Worm (Caenorhabditis elegans) whole organism, young adult: Measurements from ENCODE around the gene srd-21.

Experiments used
- D2030.7 ChIP-seq: fragments of 200-800 bp; sonication (Bioruptor generic); IDR thresholded peaks from 2 replicates; pipeline ENCODE4 v1.3.6; 2022; ENCODE audit warnings: missing genetic modification reagents, missing genetic modification characterization, missing compliant biosample characterization
- F10E7.11 ChIP-seq: sonication (generic microtip); optimal IDR thresholded peaks from 2 replicates; lab custom pipeline; 2017; ENCODE audit warnings: mild to moderate bottlenecking, missing genetic modification characterization, moderate library complexity, missing compliant biosample characterization
- F22D6.2 ChIP-seq: sonication (generic microtip); optimal IDR thresholded peaks from 2 replicates; lab custom pipeline; 2016; ENCODE audit warnings: mild to moderate bottlenecking, missing genetic modification characterization, missing compliant biosample characterization
- F23B12.7 ChIP-seq: sonication (generic microtip); optimal IDR thresholded peaks from 2 replicates; lab custom pipeline; 2017; ENCODE audit warnings: missing genetic modification characterization, mild to moderate bottlenecking, missing compliant biosample characterization, antibody characterized with exemption, moderate library complexity; ENCODE audit not compliant: insufficient read depth
- F52B5.7 ChIP-seq: sonication (generic microtip); optimal IDR thresholded peaks from 2 replicates; lab custom pipeline; 2016; ENCODE audit warnings: mild to moderate bottlenecking, missing genetic modification characterization, missing compliant biosample characterization
- K11D2.4 ChIP-seq: fragments of 200-800 bp; sonication (Bioruptor generic); IDR thresholded peaks from 2 replicates; pipeline ENCODE4 v1.3.6; 2022; ENCODE audit warnings: missing genetic modification reagents, missing genetic modification characterization, missing compliant biosample characterization
- T26A5.8 ChIP-seq: sonication (generic microtip); optimal IDR thresholded peaks from 2 replicates; lab custom pipeline; 2016; ENCODE audit warnings: missing genetic modification characterization, missing compliant biosample characterization
- Y53G8AR.9 ChIP-seq: fragments of 200-800 bp; sonication (Bioruptor generic); conservative IDR thresholded peaks from 2 replicates; pipeline ENCODE4 v1.3.6; 2022; ENCODE audit warnings: missing genetic modification reagents, missing genetic modification characterization, missing compliant biosample characterization
- Y56A3A.18 ChIP-seq: fragments of 200-800 bp; sonication (Bioruptor generic); IDR thresholded peaks from 2 replicates; pipeline ENCODE4 v1.3.6; 2022; ENCODE audit warnings: missing genetic modification reagents, missing genetic modification characterization, missing compliant biosample characterization
- Y79H2A.3 ChIP-seq: fragments of 200-800 bp; sonication (Bioruptor generic); conservative IDR thresholded peaks from 2 replicates; pipeline ENCODE4 v1.3.6; 2022; ENCODE audit warnings: missing genetic modification reagents, missing genetic modification characterization, missing compliant biosample characterization
- aptf-3 ChIP-seq: fragments of 200-800 bp; sonication (Bioruptor generic); IDR thresholded peaks from 2 replicates; pipeline ENCODE4 v1.3.6; 2022; ENCODE audit warnings: missing genetic modification characterization, missing compliant biosample characterization
- atf-7 ChIP-seq: sonication (generic microtip); optimal IDR thresholded peaks from 2 replicates; lab custom pipeline; 2017; ENCODE audit warnings: mild to moderate bottlenecking, missing genetic modification characterization, missing compliant biosample characterization
- attf-5 ChIP-seq: fragments of 200-800 bp; sonication (Bioruptor generic); optimal IDR thresholded peaks from 2 replicates; lab custom pipeline; 2018; ENCODE audit warnings: mild to moderate bottlenecking, missing genetic modification characterization, missing compliant biosample characterization
- attf-6 ChIP-seq: fragments of 200-800 bp; sonication (Bioruptor generic); IDR thresholded peaks from 2 replicates; pipeline ENCODE4 v1.3.6; 2022; ENCODE audit warnings: missing genetic modification reagents, missing genetic modification characterization, missing compliant biosample characterization
- bed-1 ChIP-seq: fragments of 200-800 bp; sonication (Bioruptor generic); IDR thresholded peaks from 2 replicates; pipeline ENCODE4 v1.3.6; 2022; ENCODE audit warnings: missing genetic modification reagents, missing genetic modification characterization, missing compliant biosample characterization
- bed-2 ChIP-seq: fragments of 200-800 bp; sonication (Bioruptor generic); IDR thresholded peaks from 2 replicates; pipeline ENCODE4 v1.3.6; 2022; ENCODE audit warnings: missing genetic modification reagents, missing genetic modification characterization, missing compliant biosample characterization
- ccch-3 ChIP-seq: fragments of 200-800 bp; sonication (Bioruptor generic); optimal IDR thresholded peaks from 2 replicates; lab custom pipeline; 2018; ENCODE audit warnings: mild to moderate bottlenecking, missing genetic modification characterization, missing compliant biosample characterization
- cebp-1 ChIP-seq, 2 experiments: fragments of 200-800 bp in 1 of 2; sonication (Bioruptor generic) in 1 of 2; sonication (generic microtip) in 1 of 2; IDR thresholded peaks in 1 of 2; optimal IDR thresholded peaks in 1 of 2; 2 replicates each; pipeline versions ENCODE4 v1.3.6 to Lab custom; 2017 to 2022; ENCODE audit warnings: missing compliant biosample characterization in 2 of 2, missing genetic modification characterization in 2 of 2, mild to moderate bottlenecking in 1 of 2, missing genetic modification reagents in 1 of 2, moderate library complexity in 1 of 2
- ceh-100 ChIP-seq: fragments of 200-800 bp; sonication (Bioruptor generic); IDR thresholded peaks from 2 replicates; pipeline ENCODE4 v1.3.6; 2022; ENCODE audit warnings: missing genetic modification reagents, missing genetic modification characterization, missing compliant biosample characterization
- ceh-27 ChIP-seq: fragments of 200-800 bp; sonication (Bioruptor generic); optimal IDR thresholded peaks from 2 replicates; lab custom pipeline; 2018; ENCODE audit warnings: mild to moderate bottlenecking, missing genetic modification characterization, moderate library complexity, missing compliant biosample characterization
- ceh-58 ChIP-seq: fragments of 200-800 bp; sonication (Bioruptor generic); IDR thresholded peaks from 2 replicates; pipeline ENCODE4 v1.3.6; 2022; ENCODE audit warnings: missing genetic modification characterization, missing compliant biosample characterization
- dpff-1 ChIP-seq: sonication (generic microtip); optimal IDR thresholded peaks from 2 replicates; lab custom pipeline; 2017; ENCODE audit warnings: mild to moderate bottlenecking, missing genetic modification characterization, missing compliant biosample characterization
- egl-18 ChIP-seq: fragments of 200-800 bp; sonication (Bioruptor generic); IDR thresholded peaks from 2 replicates; pipeline ENCODE4 v1.3.6; 2022; ENCODE audit warnings: missing genetic modification reagents, missing genetic modification characterization, missing compliant biosample characterization
- egl-44 ChIP-seq: fragments of 200-800 bp; sonication (Bioruptor generic); IDR thresholded peaks from 2 replicates; pipeline ENCODE4 v1.3.6; 2022; ENCODE audit warnings: missing genetic modification reagents, missing genetic modification characterization, missing compliant biosample characterization
- him-1 ChIP-seq: sonication (generic microtip); optimal IDR thresholded peaks from 2 replicates; lab custom pipeline; 2016; ENCODE audit warnings: missing genotype, missing genetic modification reagents, missing genetic modification characterization, missing compliant biosample characterization
- hmg-20 ChIP-seq: fragments of 200-800 bp; sonication (Bioruptor generic); IDR thresholded peaks from 2 replicates; pipeline ENCODE4 v1.3.6; 2022; ENCODE audit warnings: missing genetic modification reagents, missing genetic modification characterization, missing compliant biosample characterization
- hsf-1 ChIP-seq: fragments of 200-800 bp; sonication (Bioruptor generic); IDR thresholded peaks from 2 replicates; pipeline ENCODE4 v1.3.6; 2022; ENCODE audit warnings: missing genetic modification reagents, missing genetic modification characterization, missing compliant biosample characterization
- lin-35 ChIP-seq, 3 experiments: fragments of 150-350 bp in 2 of 3; sonication (generic microtip) in 1 of 3; optimal IDR thresholded peaks; 2 replicates each; lab custom pipeline; 2014 to 2018; ENCODE audit warnings: missing biosample characterization in 3 of 3, missing genetic modification characterization in 3 of 3, missing genetic modification reagents in 3 of 3
- lsl-1 ChIP-seq: fragments of 200-800 bp; sonication (Bioruptor generic); optimal IDR thresholded peaks from 2 replicates; lab custom pipeline; 2018; ENCODE audit warnings: mild to moderate bottlenecking, missing genetic modification characterization, moderate library complexity, missing compliant biosample characterization
- lsy-27 ChIP-seq: sonication (generic microtip); optimal IDR thresholded peaks from 2 replicates; lab custom pipeline; 2017; ENCODE audit warnings: missing genetic modification characterization, mild to moderate bottlenecking, missing compliant biosample characterization, antibody characterized with exemption, missing genotype, borderline replicate concordance; ENCODE audit not compliant: insufficient read depth
- madf-3 ChIP-seq: fragments of 200-800 bp; sonication (Bioruptor generic); IDR thresholded peaks from 2 replicates; pipeline ENCODE4 v1.3.6; 2022; ENCODE audit warnings: missing genetic modification reagents, missing genetic modification characterization, missing compliant biosample characterization
- madf-8 ChIP-seq: fragments of 200-800 bp; sonication (Bioruptor generic); conservative IDR thresholded peaks from 2 replicates; pipeline ENCODE4 v1.3.6; 2022; ENCODE audit warnings: missing genetic modification reagents, missing genetic modification characterization, missing compliant biosample characterization
- nfya-1 ChIP-seq: sonication (generic microtip); optimal IDR thresholded peaks from 2 replicates; lab custom pipeline; 2017; ENCODE audit warnings: antibody characterized with exemption, missing compliant biosample characterization, missing genetic modification characterization, borderline replicate concordance; ENCODE audit not compliant: insufficient read depth
- nhr-80 ChIP-seq: sonication (generic microtip); optimal IDR thresholded peaks from 2 replicates; lab custom pipeline; 2016; ENCODE audit warnings: missing genetic modification characterization, missing compliant biosample characterization
- pha-4 ChIP-seq: fragments of 150-350 bp; sonication (generic microtip); optimal IDR thresholded peaks from 2 replicates; lab custom pipeline; 2014; ENCODE audit warnings: missing biosample characterization, missing genetic modification reagents, missing genetic modification characterization
- rcor-1 ChIP-seq: fragments of 200-800 bp; sonication (Bioruptor generic); IDR thresholded peaks from 2 replicates; pipeline ENCODE4 v1.3.6; 2022; ENCODE audit warnings: missing genetic modification reagents, missing genetic modification characterization, missing compliant biosample characterization
- rpc-1 ChIP-seq, 2 experiments: fragments of 150-350 bp in 1 of 2; sonication (generic microtip) in 1 of 2; optimal IDR thresholded peaks; 2 replicates each; lab custom pipeline; 2014 to 2018; ENCODE audit warnings: missing biosample characterization in 1 of 2, missing genetic modification characterization in 1 of 2, missing genetic modification reagents in 1 of 2, missing genotype in 1 of 2
- sdz-38 ChIP-seq: sonication (generic microtip); optimal IDR thresholded peaks from 2 replicates; lab custom pipeline; 2016; ENCODE audit warnings: missing genotype, missing genetic modification characterization, missing compliant biosample characterization
- somi-1 ChIP-seq: fragments of 200-800 bp; sonication (Bioruptor generic); optimal IDR thresholded peaks from 2 replicates; lab custom pipeline; 2018; ENCODE audit warnings: mild to moderate bottlenecking, missing genetic modification characterization, missing compliant biosample characterization
- unc-130 ChIP-seq: sonication (generic microtip); optimal IDR thresholded peaks from 2 replicates; lab custom pipeline; 2016; ENCODE audit warnings: missing genetic modification reagents, missing genetic modification characterization, missing compliant biosample characterization
- xnd-1 ChIP-seq: sonication (generic microtip); optimal IDR thresholded peaks from 2 replicates; lab custom pipeline; 2016; ENCODE audit warnings: missing genotype, missing genetic modification reagents, missing genetic modification characterization, missing compliant biosample characterization
- ztf-18 ChIP-seq: sonication (generic microtip); optimal IDR thresholded peaks from 2 replicates; lab custom pipeline; 2016; ENCODE audit warnings: missing genotype, mild to moderate bottlenecking, missing genetic modification characterization, missing compliant biosample characterization
- ztf-28 ChIP-seq: fragments of 200-800 bp; sonication (Bioruptor generic); IDR thresholded peaks from 2 replicates; pipeline ENCODE4 v1.3.6; 2022; ENCODE audit warnings: missing genetic modification reagents, missing genetic modification characterization, missing compliant biosample characterization
- ztf-3 ChIP-seq: fragments of 200-800 bp; sonication (Bioruptor generic); optimal IDR thresholded peaks from 2 replicates; lab custom pipeline; 2018; ENCODE audit warnings: mild to moderate bottlenecking, missing genetic modification characterization, missing compliant biosample characterization

The srd-21 gene

ce11 chrV:16595140-16595791 lies 34.4 kb upstream of the srd-21 start, which contains the start of gene cpl-1 (continued):
- TF ChIP-seq rpc-1 (optimal IDR thresholded peaks at IDR 0.05; lab: Kevin White, UChicago), result no peak
- no peak for TF ChIP-seq rpc-1 (tag; optimal IDR thresholded peaks at IDR 0.05; lab: Kevin White, UChicago)
- TF ChIP-seq ceh-27 (GFP tag; lab: Kevin White, UChicago), result no peak
- TF ChIP-seq Y56A3A.18 (GFP tag; lab: Robert Waterston, UW), result no peak
- no peak for TF ChIP-seq madf-8
- TF ChIP-seq Y79H2A.3, result no peak
- no peak for TF ChIP-seq bed-2 (GFP tag; lab: Robert Waterston, UW)
- no peak for TF ChIP-seq pha-4 (tag; lab: Kevin White, UChicago)
- no peak for TF ChIP-seq dpff-1 (tag; lab: Kevin White, UChicago)
- TF ChIP-seq egl-18 (GFP tag; lab: Robert Waterston, UW), result no peak
- no peak for TF ChIP-seq F23B12.7 (tag; lab: Kevin White, UChicago)
- peak; percentile 2 for TF ChIP-seq F52B5.7 (tag; lab: Kevin White, UChicago)
- no peak for TF ChIP-seq ztf-3 (GFP tag; lab: Kevin White, UChicago)
- no peak for TF ChIP-seq him-1 (tag; lab: Kevin White, UChicago)
- TF ChIP-seq aptf-3 (GFP tag; lab: Robert Waterston, UW), result no peak
- TF ChIP-seq lin-35 (GFP tag; optimal IDR thresholded peaks at IDR 0.05; lab: Kevin White, UChicago), result no peak
- TF ChIP-seq T26A5.8 (tag; lab: Kevin White, UChicago), result no peak
- TF ChIP-seq F22D6.2 (tag; lab: Kevin White, UChicago), result no peak
- no peak for TF ChIP-seq nfya-1
- no peak for TF ChIP-seq unc-130 (GFP tag; lab: Kevin White, UChicago)
- TF ChIP-seq cebp-1 (GFP tag; IDR thresholded peaks at IDR 0.05; lab: Robert Waterston, UW), result no peak
- peak; percentile 32 for TF ChIP-seq cebp-1 (tag; optimal IDR thresholded peaks at IDR 0.05; lab: Kevin White, UChicago)
- no peak for TF ChIP-seq egl-44 (GFP tag; lab: Robert Waterston, UW)
- TF ChIP-seq lsl-1 (GFP tag; lab: Kevin White, UChicago), result no peak
- TF ChIP-seq hmg-20 (GFP tag; lab: Robert Waterston, UW), result no peak
- TF ChIP-seq K11D2.4 (GFP tag; lab: Robert Waterston, UW), result no peak
- TF ChIP-seq hsf-1, result no peak
- TF ChIP-seq D2030.7 (GFP tag; lab: Robert Waterston, UW), result no peak
- no peak for TF ChIP-seq ccch-3 (GFP tag; lab: Kevin White, UChicago)
- peak; percentile 74 for TF ChIP-seq nhr-80
- TF ChIP-seq ceh-100 (GFP tag; lab: Robert Waterston, UW), result no peak
- TF ChIP-seq F10E7.11, result no peak
- TF ChIP-seq attf-5 (GFP tag; lab: Kevin White, UChicago), result peak; percentile 3
- TF ChIP-seq somi-1 (GFP tag; lab: Kevin White, UChicago), result peak; percentile 33
- no peak for TF ChIP-seq ceh-58
- no peak for TF ChIP-seq atf-7
- no peak for TF ChIP-seq rcor-1 (GFP tag; lab: Robert Waterston, UW)
- TF ChIP-seq bed-1 (GFP tag; lab: Robert Waterston, UW), result no peak
- TF ChIP-seq ztf-28 (GFP tag; lab: Robert Waterston, UW), result no peak
- TF ChIP-seq ztf-18 (tag; lab: Kevin White, UChicago), result no peak
- TF ChIP-seq madf-3 (GFP tag; lab: Robert Waterston, UW), result no peak
- TF ChIP-seq xnd-1 (tag; lab: Kevin White, UChicago), result no peak
- no peak for TF ChIP-seq attf-6 (GFP tag; lab: Robert Waterston, UW)
- TF ChIP-seq lsy-27 (tag; lab: Kevin White, UChicago), result no peak
- TF ChIP-seq sdz-38 (tag; lab: Kevin White, UChicago), result peak; percentile 47
- TF ChIP-seq Y53G8AR.9 (GFP tag; lab: Robert Waterston, UW), result 0 out of 2 replicates have a peak, but pooled peaks have one; percentile 11
